Worm (Caenorhabditis elegans) whole organism, young adult: ENCODE results near the gene Y62H9A.1.

ENCODE experiments used
- B0035.1 ChIP-seq: sonication (generic microtip); optimal IDR thresholded peaks from 2 replicates; lab custom pipeline; 2016; ENCODE audit warnings: missing genetic modification characterization, mild to moderate bottlenecking, missing compliant biosample characterization, missing genotype, missing genetic modification reagents
- B0261.1 ChIP-seq: sonication (generic microtip); optimal IDR thresholded peaks from 2 replicates; lab custom pipeline; 2016; ENCODE audit warnings: mild to moderate bottlenecking, missing genetic modification characterization, moderate library complexity, missing compliant biosample characterization
- C06A6.2 ChIP-seq: fragments of 200-800 bp; sonication (Bioruptor generic); conservative IDR thresholded peaks from 2 replicates; pipeline ENCODE4 v1.3.6; 2022; ENCODE audit warnings: missing genetic modification characterization, missing compliant biosample characterization
- C17E4.6 ChIP-seq: fragments of 200-800 bp; sonication (Bioruptor generic); IDR thresholded peaks from 2 replicates; pipeline ENCODE4 v1.3.6; 2022; ENCODE audit warnings: missing genetic modification reagents, missing genetic modification characterization, missing compliant biosample characterization
- D2030.7 ChIP-seq: fragments of 200-800 bp; sonication (Bioruptor generic); IDR thresholded peaks from 2 replicates; pipeline ENCODE4 v1.3.6; 2022; ENCODE audit warnings: missing genetic modification reagents, missing genetic modification characterization, missing compliant biosample characterization
- F10E7.11 ChIP-seq: sonication (generic microtip); optimal IDR thresholded peaks from 2 replicates; lab custom pipeline; 2017; ENCODE audit warnings: mild to moderate bottlenecking, missing genetic modification characterization, moderate library complexity, missing compliant biosample characterization
- F23B12.7 ChIP-seq: sonication (generic microtip); optimal IDR thresholded peaks from 2 replicates; lab custom pipeline; 2017; ENCODE audit warnings: missing genetic modification characterization, mild to moderate bottlenecking, missing compliant biosample characterization, antibody characterized with exemption, moderate library complexity; ENCODE audit not compliant: insufficient read depth
- F49E8.2 ChIP-seq: sonication (generic microtip); optimal IDR thresholded peaks from 3 replicates; lab custom pipeline; 2017; ENCODE audit warnings: missing genetic modification characterization, mild to moderate bottlenecking, missing compliant biosample characterization, antibody characterized with exemption, moderate library complexity; ENCODE audit not compliant: insufficient read depth
- K11D2.4 ChIP-seq: fragments of 200-800 bp; sonication (Bioruptor generic); IDR thresholded peaks from 2 replicates; pipeline ENCODE4 v1.3.6; 2022; ENCODE audit warnings: missing genetic modification reagents, missing genetic modification characterization, missing compliant biosample characterization
- K12H6.12 ChIP-seq: fragments of 200-800 bp; sonication (Bioruptor generic); optimal IDR thresholded peaks from 2 replicates; lab custom pipeline; 2018; ENCODE audit warnings: mild to moderate bottlenecking, missing genetic modification characterization, missing compliant biosample characterization
- Y53G8AR.9 ChIP-seq: fragments of 200-800 bp; sonication (Bioruptor generic); conservative IDR thresholded peaks from 2 replicates; pipeline ENCODE4 v1.3.6; 2022; ENCODE audit warnings: missing genetic modification reagents, missing genetic modification characterization, missing compliant biosample characterization
- Y79H2A.3 ChIP-seq: fragments of 200-800 bp; sonication (Bioruptor generic); conservative IDR thresholded peaks from 2 replicates; pipeline ENCODE4 v1.3.6; 2022; ENCODE audit warnings: missing genetic modification reagents, missing genetic modification characterization, missing compliant biosample characterization
- ZK185.1 ChIP-seq: sonication (generic microtip); optimal IDR thresholded peaks from 2 replicates; lab custom pipeline; 2016; ENCODE audit warnings: mild to moderate bottlenecking, missing genetic modification characterization, missing compliant biosample characterization; ENCODE audit not compliant: poor library complexity, severe bottlenecking
- aptf-2 ChIP-seq: fragments of 200-800 bp; sonication (Bioruptor generic); conservative IDR thresholded peaks from 2 replicates; pipeline ENCODE4 v1.3.6; 2022; ENCODE audit warnings: missing genetic modification reagents, missing genetic modification characterization, missing compliant biosample characterization
- aptf-3 ChIP-seq: fragments of 200-800 bp; sonication (Bioruptor generic); IDR thresholded peaks from 2 replicates; pipeline ENCODE4 v1.3.6; 2022; ENCODE audit warnings: missing genetic modification characterization, missing compliant biosample characterization
- atf-7 ChIP-seq: sonication (generic microtip); optimal IDR thresholded peaks from 2 replicates; lab custom pipeline; 2017; ENCODE audit warnings: mild to moderate bottlenecking, missing genetic modification characterization, missing compliant biosample characterization
- bed-2 ChIP-seq: fragments of 200-800 bp; sonication (Bioruptor generic); IDR thresholded peaks from 2 replicates; pipeline ENCODE4 v1.3.6; 2022; ENCODE audit warnings: missing genetic modification reagents, missing genetic modification characterization, missing compliant biosample characterization
- ccch-3 ChIP-seq: fragments of 200-800 bp; sonication (Bioruptor generic); optimal IDR thresholded peaks from 2 replicates; lab custom pipeline; 2018; ENCODE audit warnings: mild to moderate bottlenecking, missing genetic modification characterization, missing compliant biosample characterization
- ceh-58 ChIP-seq: fragments of 200-800 bp; sonication (Bioruptor generic); IDR thresholded peaks from 2 replicates; pipeline ENCODE4 v1.3.6; 2022; ENCODE audit warnings: missing genetic modification characterization, missing compliant biosample characterization
- dpff-1 ChIP-seq: sonication (generic microtip); optimal IDR thresholded peaks from 2 replicates; lab custom pipeline; 2017; ENCODE audit warnings: mild to moderate bottlenecking, missing genetic modification characterization, missing compliant biosample characterization
- egl-18 ChIP-seq: fragments of 200-800 bp; sonication (Bioruptor generic); IDR thresholded peaks from 2 replicates; pipeline ENCODE4 v1.3.6; 2022; ENCODE audit warnings: missing genetic modification reagents, missing genetic modification characterization, missing compliant biosample characterization
- egl-44 ChIP-seq: fragments of 200-800 bp; sonication (Bioruptor generic); IDR thresholded peaks from 2 replicates; pipeline ENCODE4 v1.3.6; 2022; ENCODE audit warnings: missing genetic modification reagents, missing genetic modification characterization, missing compliant biosample characterization
- ekl-4 ChIP-seq: fragments of 200-800 bp; sonication (Bioruptor generic); IDR thresholded peaks from 2 replicates; pipeline ENCODE4 v1.3.6; 2022; ENCODE audit warnings: missing genetic modification reagents, missing genetic modification characterization, missing compliant biosample characterization
- gei-17 ChIP-seq: fragments of 200-800 bp; sonication (Bioruptor generic); optimal IDR thresholded peaks from 2 replicates; lab custom pipeline; 2018; ENCODE audit warnings: mild to moderate bottlenecking, missing genetic modification characterization, missing compliant biosample characterization
- him-1 ChIP-seq: sonication (generic microtip); optimal IDR thresholded peaks from 2 replicates; lab custom pipeline; 2016; ENCODE audit warnings: missing genotype, missing genetic modification reagents, missing genetic modification characterization, missing compliant biosample characterization
- hmg-20 ChIP-seq: fragments of 200-800 bp; sonication (Bioruptor generic); IDR thresholded peaks from 2 replicates; pipeline ENCODE4 v1.3.6; 2022; ENCODE audit warnings: missing genetic modification reagents, missing genetic modification characterization, missing compliant biosample characterization
- hrde-1 ChIP-seq: sonication (generic microtip); optimal IDR thresholded peaks from 2 replicates; lab custom pipeline; 2016; ENCODE audit warnings: missing genetic modification characterization, mild to moderate bottlenecking, missing compliant biosample characterization, moderate library complexity, missing genotype, missing genetic modification reagents, borderline replicate concordance
- lag-1 ChIP-seq: fragments of 200-800 bp; sonication (Bioruptor generic); IDR thresholded peaks from 2 replicates; pipeline ENCODE4 v1.3.6; 2022; ENCODE audit warnings: missing genetic modification reagents, missing genetic modification characterization, missing compliant biosample characterization
- lin-26 ChIP-seq: fragments of 200-800 bp; sonication (Bioruptor generic); IDR thresholded peaks from 2 replicates; pipeline ENCODE4 v1.3.6; 2022; ENCODE audit warnings: missing genetic modification reagents, missing genetic modification characterization, missing compliant biosample characterization
- lin-35 ChIP-seq, 3 experiments: fragments of 150-350 bp in 2 of 3; sonication (generic microtip) in 1 of 3; optimal IDR thresholded peaks; 2 replicates each; lab custom pipeline; 2014 to 2018; ENCODE audit warnings: missing biosample characterization in 3 of 3, missing genetic modification characterization in 3 of 3, missing genetic modification reagents in 3 of 3
- lir-1 ChIP-seq: fragments of 200-800 bp; sonication (Bioruptor generic); conservative IDR thresholded peaks from 2 replicates; pipeline ENCODE4 v1.3.6; 2022; ENCODE audit warnings: missing genetic modification reagents, missing genetic modification characterization, missing compliant biosample characterization
- lsy-27 ChIP-seq: sonication (generic microtip); optimal IDR thresholded peaks from 2 replicates; lab custom pipeline; 2017; ENCODE audit warnings: missing genetic modification characterization, mild to moderate bottlenecking, missing compliant biosample characterization, antibody characterized with exemption, missing genotype, borderline replicate concordance; ENCODE audit not compliant: insufficient read depth
- madf-10 ChIP-seq: sonication (generic microtip); optimal IDR thresholded peaks from 2 replicates; lab custom pipeline; 2016; ENCODE audit warnings: mild to moderate bottlenecking, missing genetic modification characterization, missing compliant biosample characterization
- nfya-2 ChIP-seq: fragments of 200-800 bp; sonication (Bioruptor generic); IDR thresholded peaks from 2 replicates; pipeline ENCODE4 v1.3.6; 2022; ENCODE audit warnings: missing genetic modification reagents, missing genetic modification characterization, missing compliant biosample characterization
- nfyb-1 ChIP-seq: fragments of 200-800 bp; sonication (Bioruptor generic); IDR thresholded peaks from 2 replicates; pipeline ENCODE4 v1.3.6; 2022; ENCODE audit warnings: missing genetic modification reagents, missing genetic modification characterization, missing compliant biosample characterization
- nhr-80 ChIP-seq: sonication (generic microtip); optimal IDR thresholded peaks from 2 replicates; lab custom pipeline; 2016; ENCODE audit warnings: missing genetic modification characterization, missing compliant biosample characterization
- nhr-90 ChIP-seq: sonication (generic microtip); optimal IDR thresholded peaks from 2 replicates; lab custom pipeline; 2016; ENCODE audit warnings: missing genotype, mild to moderate bottlenecking, missing genetic modification characterization, missing compliant biosample characterization
- pha-4 ChIP-seq: fragments of 150-350 bp; sonication (generic microtip); optimal IDR thresholded peaks from 2 replicates; lab custom pipeline; 2014; ENCODE audit warnings: missing biosample characterization, missing genetic modification reagents, missing genetic modification characterization
- rcor-1 ChIP-seq: fragments of 200-800 bp; sonication (Bioruptor generic); IDR thresholded peaks from 2 replicates; pipeline ENCODE4 v1.3.6; 2022; ENCODE audit warnings: missing genetic modification reagents, missing genetic modification characterization, missing compliant biosample characterization
- repo-1 ChIP-seq: sonication (generic microtip); optimal IDR thresholded peaks from 2 replicates; lab custom pipeline; 2017; ENCODE audit warnings: mild to moderate bottlenecking, missing genetic modification characterization, missing compliant biosample characterization
- rpc-1 ChIP-seq, 2 experiments: fragments of 150-350 bp in 1 of 2; sonication (generic microtip) in 1 of 2; optimal IDR thresholded peaks; 2 replicates each; lab custom pipeline; 2014 to 2018; ENCODE audit warnings: missing biosample characterization in 1 of 2, missing genetic modification characterization in 1 of 2, missing genetic modification reagents in 1 of 2, missing genotype in 1 of 2
- snpc-1.3 ChIP-seq: sonication (generic microtip); optimal IDR thresholded peaks from 2 replicates; lab custom pipeline; 2017; ENCODE audit warnings: missing genetic modification characterization, mild to moderate bottlenecking, missing compliant biosample characterization, antibody characterized with exemption, moderate library complexity, missing genotype, missing genetic modification reagents; ENCODE audit not compliant: insufficient read depth
- tbp1 ChIP-seq: fragments of 200-800 bp; sonication (Bioruptor generic); optimal IDR thresholded peaks from 2 replicates; lab custom pipeline; 2018; ENCODE audit warnings: mild to moderate bottlenecking, missing genetic modification characterization, missing compliant biosample characterization
- unc-130 ChIP-seq: sonication (generic microtip); optimal IDR thresholded peaks from 2 replicates; lab custom pipeline; 2016; ENCODE audit warnings: missing genetic modification reagents, missing genetic modification characterization, missing compliant biosample characterization
- ztf-18 ChIP-seq: sonication (generic microtip); optimal IDR thresholded peaks from 2 replicates; lab custom pipeline; 2016; ENCODE audit warnings: missing genotype, mild to moderate bottlenecking, missing genetic modification characterization, missing compliant biosample characterization
- ztf-22 ChIP-seq: fragments of 200-800 bp; sonication (Bioruptor generic); optimal IDR thresholded peaks from 2 replicates; lab custom pipeline; 2018; ENCODE audit warnings: mild to moderate bottlenecking, missing genetic modification characterization, moderate library complexity, missing compliant biosample characterization
- ztf-26 ChIP-seq: sonication (generic microtip); optimal IDR thresholded peaks from 2 replicates; lab custom pipeline; 2017; ENCODE audit warnings: missing genetic modification characterization, missing compliant biosample characterization
- ztf-6 ChIP-seq: fragments of 200-800 bp; sonication (Bioruptor generic); IDR thresholded peaks from 2 replicates; pipeline ENCODE4 v1.3.6; 2022; ENCODE audit warnings: missing genetic modification reagents, missing genetic modification characterization, missing compliant biosample characterization

Y62H9A.1 gene

ce11 chrX:11872210-11872609 is 3.1 kb upstream of the Y62H9A.1 start (continued):
- peak; percentile 71; the same call in 1 of the 2 replicates for TF ChIP-seq Y53G8AR.9 (GFP tag; lab: Robert Waterston, UW)
- TF ChIP-seq B0261.1 (tag; lab: Kevin White, UChicago), result peak; percentile 84
- peak; percentile 88 for TF ChIP-seq rpc-1 (optimal IDR thresholded peaks at IDR 0.05; lab: Kevin White, UChicago)
- peak; percentile 92 for TF ChIP-seq rpc-1 (tag; optimal IDR thresholded peaks at IDR 0.05; lab: Kevin White, UChicago)
- peak; percentile 10 for TF ChIP-seq atf-7
- TF ChIP-seq ztf-18 (tag; lab: Kevin White, UChicago), result peak; percentile 64
- TF ChIP-seq lag-1 (GFP tag; lab: Robert Waterston, UW), result no peak
- TF ChIP-seq ekl-4 (GFP tag; lab: Robert Waterston, UW), result peak; percentile 36
- no peak for TF ChIP-seq F23B12.7 (tag; lab: Kevin White, UChicago)
- TF ChIP-seq repo-1 (tag; lab: Kevin White, UChicago), result peak; percentile 40
- TF ChIP-seq ZK185.1 (tag; lab: Kevin White, UChicago), result peak; percentile 55
- TF ChIP-seq F10E7.11, result no peak
- no peak for TF ChIP-seq ceh-58 (GFP tag; lab: Robert Waterston, UW)
- no peak for TF ChIP-seq aptf-3
- TF ChIP-seq unc-130, result no peak
- TF ChIP-seq lin-35 (GFP tag; optimal IDR thresholded peaks at IDR 0.05; lab: Kevin White, UChicago), result no peak
- no peak for TF ChIP-seq K12H6.12 (tag; lab: Kevin White, UChicago)
- TF ChIP-seq hrde-1, result no peak
- 0 out of 2 replicates have a peak, but pooled peaks have one; percentile 21 for TF ChIP-seq Y79H2A.3 (GFP tag; lab: Robert Waterston, UW)
- no peak for TF ChIP-seq C17E4.6 (GFP tag; lab: Robert Waterston, UW)
- peak; percentile 56 for TF ChIP-seq nhr-90 (tag; lab: Kevin White, UChicago)
- TF ChIP-seq ztf-22 (GFP tag; lab: Kevin White, UChicago), result no peak
- peak; percentile 47 for TF ChIP-seq B0035.1 (tag; lab: Kevin White, UChicago)
- no peak for TF ChIP-seq F49E8.2 (tag; lab: Kevin White, UChicago)
- TF ChIP-seq pha-4 (tag; lab: Kevin White, UChicago), result no peak
- no peak for TF ChIP-seq hmg-20 (GFP tag; lab: Robert Waterston, UW)
- TF ChIP-seq madf-10 (tag; lab: Kevin White, UChicago), result peak; percentile 52
- no peak for TF ChIP-seq gei-17 (GFP tag; lab: Kevin White, UChicago)
- peak; percentile 93 for TF ChIP-seq lin-26 (GFP tag; lab: Robert Waterston, UW)
- peak; percentile 88 for TF ChIP-seq tbp1
- TF ChIP-seq ztf-26 (tag; lab: Kevin White, UChicago), result no peak
- no peak for TF ChIP-seq nfya-2 (GFP tag; lab: Robert Waterston, UW)
- peak; percentile 83; the same call in 1 of the 2 replicates for TF ChIP-seq egl-44 (GFP tag; lab: Robert Waterston, UW)
- peak; percentile 17 for TF ChIP-seq nhr-80 (tag; lab: Kevin White, UChicago)
- no peak for TF ChIP-seq C06A6.2
- peak; percentile 8 for TF ChIP-seq lsy-27
- TF ChIP-seq rcor-1 (GFP tag; lab: Robert Waterston, UW), result no peak
- no peak for TF ChIP-seq aptf-2 (GFP tag; lab: Robert Waterston, UW)
- no peak for TF ChIP-seq bed-2
- peak; percentile 57 for TF ChIP-seq D2030.7 (GFP tag; lab: Robert Waterston, UW)
- TF ChIP-seq dpff-1 (tag; lab: Kevin White, UChicago), result no peak
- TF ChIP-seq ztf-6 (GFP tag; lab: Robert Waterston, UW), result no peak
- TF ChIP-seq K11D2.4 (GFP tag; lab: Robert Waterston, UW), result no peak
- TF ChIP-seq lir-1 (GFP tag; lab: Robert Waterston, UW), result 0 out of 2 replicates have a peak, but pooled peaks have one; percentile 29
- TF ChIP-seq nfyb-1 (GFP tag; lab: Robert Waterston, UW), result peak; percentile 78
- peak; percentile 28 for TF ChIP-seq him-1 (tag; lab: Kevin White, UChicago)
- no peak for TF ChIP-seq egl-18 (GFP tag; lab: Robert Waterston, UW)
- TF ChIP-seq snpc-1.3 (tag; lab: Kevin White, UChicago), result no peak
- TF ChIP-seq ccch-3 (GFP tag; lab: Kevin White, UChicago), result no peak
